Fruit fly (Drosophila melanogaster) whole organism, wandering third instar larva: ENCODE measurements around the gene CG7408.

Experiments used
- GATAd ChIP-seq: sonication (Bioruptor generic); optimal IDR thresholded peaks from 2 replicates; lab custom pipeline; 2016; ENCODE audit warnings: missing biosample characterization, missing genetic modification characterization
- dl ChIP-seq, 2 experiments: fragments of 175-275, 200-275 bp in 1 of 2; fragments of 200-275 bp in 1 of 2; sonication (Bioruptor generic); optimal IDR thresholded peaks; lab custom pipeline; 2018; ENCODE audit warnings: mild to moderate bottlenecking in 2 of 2, missing biosample characterization in 2 of 2, missing genetic modification characterization in 2 of 2, moderate library complexity in 2 of 2; ENCODE audit not compliant: partially characterized antibody in 2 of 2, insufficient read depth in 1 of 2
- h ChIP-seq: fragments of 200-800 bp; sonication (Bioruptor generic); optimal IDR thresholded peaks from 3 replicates; lab custom pipeline; 2016; ENCODE audit warnings: missing biosample characterization, mild to moderate bottlenecking, missing genetic modification characterization
- sv ChIP-seq: fragments of 200-800 bp; sonication (Bioruptor generic); optimal IDR thresholded peaks from 3 replicates; lab custom pipeline; 2016; ENCODE audit warnings: missing biosample characterization, missing genetic modification characterization
- usp ChIP-seq: fragments of >200 bp; optimal IDR thresholded peaks from 2 replicates; lab custom pipeline; 2017; ENCODE audit warnings: missing biosample characterization, missing genetic modification characterization

DNA sequence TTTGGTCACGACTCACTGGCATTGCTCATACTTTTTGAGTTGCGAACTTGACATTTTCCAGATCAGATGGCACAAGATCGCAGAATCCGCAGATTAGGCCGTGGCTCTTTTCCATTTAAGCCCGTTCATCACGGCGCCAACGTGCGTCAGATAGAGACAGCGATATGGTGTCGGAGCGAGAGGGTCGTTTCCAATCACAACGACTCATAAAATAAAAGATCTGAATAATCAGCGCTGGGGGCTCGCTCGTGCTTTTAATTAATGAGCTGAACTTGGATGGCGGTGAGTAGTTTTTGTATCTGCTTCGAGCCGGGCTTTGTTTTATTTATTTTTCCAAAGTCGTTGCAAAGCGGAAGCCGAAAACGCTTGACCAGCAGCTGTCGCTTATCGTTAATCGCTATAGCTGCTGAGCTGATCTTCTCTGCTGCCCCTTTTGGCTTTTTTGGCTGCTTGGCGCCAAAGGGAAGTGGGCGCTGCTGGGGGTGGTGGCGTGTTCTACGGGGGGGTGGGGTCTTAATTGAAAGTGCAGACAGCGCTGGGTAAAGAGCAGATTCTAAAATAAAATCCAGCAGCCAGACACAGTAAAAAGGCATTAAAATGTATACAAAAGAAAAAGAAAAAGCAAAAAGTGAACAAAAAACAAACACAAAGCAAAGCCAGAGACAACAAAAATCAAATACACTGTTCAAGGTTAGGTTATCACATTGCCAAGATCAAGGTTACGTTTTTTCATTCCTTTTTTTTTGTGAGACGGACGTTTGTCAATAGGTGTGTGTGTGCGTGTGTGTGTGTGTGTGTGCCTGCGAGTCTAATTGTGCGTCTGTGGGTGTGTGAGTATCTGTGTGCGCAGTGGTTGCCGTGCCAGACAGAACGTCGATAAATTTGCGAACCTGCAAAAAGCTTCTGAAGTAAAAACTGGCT is 43.5 kb downstream of the CG7408 start:
- no peak for TF ChIP-seq GATAd
- TF ChIP-seq dl (GFP tag; optimal IDR thresholded peaks at IDR 0.05; lab: Kevin White, UChicago; ENCODE audit: insufficient read depth in 1 of 2, partially characterized antibody in 2 of 2): no peak
- TF ChIP-seq h (GFP tag; lab: Kevin White, UChicago): peak; percentile 39
- TF ChIP-seq sv (GFP tag; lab: Kevin White, UChicago): no peak
- no peak for TF ChIP-seq usp
